Fruit fly (Drosophila melanogaster): ENCODE results near the gene Ance-3.

Gene Ance-3

dm6 chr2L:13904331-13904911 is 10.1 kb upstream of the Ance-3 start, which contains the start of gene Smg5 (continued):
- TF ChIP-seq tna (GFP tag; IDR thresholded peaks at IDR 0.05; ENCODE audit: partially characterized antibody): peak; percentile 96
- peak; percentile 100 for TF ChIP-seq Ets65A (GFP tag)
- TF ChIP-seq CG10321 (GFP tag; IDR thresholded peaks at IDR 0.05): no peak
- TF ChIP-seq Optix (GFP tag; IDR thresholded peaks at IDR 0.05): peak; percentile 99
- TF ChIP-seq trem (tag; optimal IDR thresholded peaks at IDR 0.05): peak; percentile 78
- peak; percentile 84; the same call in 2 of the 3 replicates for TF ChIP-seq CG11093 (GFP tag; IDR thresholded peaks at IDR 0.05)
- peak; percentile 91 for TF ChIP-seq mld (GFP tag; IDR thresholded peaks at IDR 0.05; ENCODE audit: partially characterized antibody)
- peak; percentile 43 for TF ChIP-seq fd64A (GFP tag; optimal IDR thresholded peaks at IDR 0.05)
- peak; percentile 65; the same call in 2 of the 3 replicates for TF ChIP-seq jigr1 (GFP tag; IDR thresholded peaks at IDR 0.05)
- peak; percentile 82 for TF ChIP-seq Doc3 (GFP tag; IDR thresholded peaks at IDR 0.05; ENCODE audit: partially characterized antibody)
- peak; percentile 95 for TF ChIP-seq onecut (GFP tag; IDR thresholded peaks at IDR 0.05)
- TF ChIP-seq CG17361 (GFP tag; IDR thresholded peaks at IDR 0.05): peak; percentile 85
- peak; percentile 92 for TF ChIP-seq Abd-B (GFP tag; optimal IDR thresholded peaks at IDR 0.05)
- no peak for TF ChIP-seq gsb-n (tag; optimal IDR thresholded peaks at IDR 0.05)
- TF ChIP-seq sima (GFP tag; optimal IDR thresholded peaks at IDR 0.05): peak; percentile 85
- TF ChIP-seq Dbx (GFP tag; IDR thresholded peaks at IDR 0.05): peak; percentile 98
- no peak for TF ChIP-seq cad (GFP tag; optimal IDR thresholded peaks at IDR 0.05)
- peak; percentile 83 for TF ChIP-seq Dref (GFP tag; IDR thresholded peaks at IDR 0.05)
- TF ChIP-seq Deaf1 (tag; optimal IDR thresholded peaks at IDR 0.05): no peak
- TF ChIP-seq CG1024 (GFP tag; IDR thresholded peaks at IDR 0.05): peak; percentile 92
- TF ChIP-seq CG2202 (tag; optimal IDR thresholded peaks at IDR 0.05): peak; percentile 61
- TF ChIP-seq esg (GFP tag; conservative IDR thresholded peaks at IDR 0.05): peak; percentile 97
- TF ChIP-seq her (GFP tag; optimal IDR thresholded peaks at IDR 0.05): peak; percentile 95
- TF ChIP-seq lov (optimal IDR thresholded peaks at IDR 0.05): no peak
- peak; percentile 96 for TF ChIP-seq lov (GFP tag; IDR thresholded peaks at IDR 0.05)
- peak; percentile 98 for TF ChIP-seq sisA (GFP tag; IDR thresholded peaks at IDR 0.05)
- peak; percentile 97 for TF ChIP-seq Oaz (GFP tag; IDR thresholded peaks at IDR 0.05)
- TF ChIP-seq CG4282 (GFP tag; optimal IDR thresholded peaks at IDR 0.05): peak; percentile 99
- TF ChIP-seq CG10543 (GFP tag; optimal IDR thresholded peaks at IDR 0.05): peak; percentile 87
- peak; percentile 25 for TF ChIP-seq Spps (tag; optimal IDR thresholded peaks at IDR 0.05)
- TF ChIP-seq knrl (GFP tag; IDR thresholded peaks at IDR 0.05; ENCODE audit: partially characterized antibody): peak; percentile 98
- TF ChIP-seq HmgZ (tag; optimal IDR thresholded peaks at IDR 0.05): peak; percentile 95
- TF ChIP-seq CG13296 (GFP tag; optimal IDR thresholded peaks at IDR 0.05): peak; percentile 63
- peak; percentile 97 for TF ChIP-seq CG7786 (GFP tag; optimal IDR thresholded peaks at IDR 0.05)
- peak; percentile 97 for TF ChIP-seq CG34224 (GFP tag; IDR thresholded peaks at IDR 0.05; ENCODE audit: partially characterized antibody)
- peak; percentile 76 for TF ChIP-seq CG10147 (GFP tag; optimal IDR thresholded peaks at IDR 0.05)
- peak; percentile 92 for TF ChIP-seq jumu (GFP tag; optimal IDR thresholded peaks at IDR 0.05)
- TF ChIP-seq CG3407 (GFP tag; optimal IDR thresholded peaks at IDR 0.05): peak; percentile 71
- peak; percentile 75 for TF ChIP-seq CG3838 (GFP tag; optimal IDR thresholded peaks at IDR 0.05)
- TF ChIP-seq tup (GFP tag; optimal IDR thresholded peaks at IDR 0.05): peak; percentile 47
- peak; percentile 85 for TF ChIP-seq NC2α (GFP tag; optimal IDR thresholded peaks at IDR 0.05)
- TF ChIP-seq Nf-YC (tag; optimal IDR thresholded peaks at IDR 0.05): peak; percentile 72
- peak; percentile 96 for TF ChIP-seq CG8944 (GFP tag; optimal IDR thresholded peaks at IDR 0.05)
- TF ChIP-seq psq (GFP tag; optimal IDR thresholded peaks at IDR 0.05): peak; percentile 91
- peak; percentile 96 for TF ChIP-seq CG16815 (GFP tag; optimal IDR thresholded peaks at IDR 0.05)
- peak; percentile 95 for TF ChIP-seq vvl (GFP tag; IDR thresholded peaks at IDR 0.05)
- TF ChIP-seq pita (GFP tag; optimal IDR thresholded peaks at IDR 0.05): no peak
- no peak for TF ChIP-seq tio (GFP tag; optimal IDR thresholded peaks at IDR 0.05)
- TF ChIP-seq odd (GFP tag; optimal IDR thresholded peaks at IDR 0.05): no peak
- TF ChIP-seq CG6254 (GFP tag; optimal IDR thresholded peaks at IDR 0.05): no peak
- peak; percentile 98 for TF ChIP-seq chn (GFP tag; optimal IDR thresholded peaks at IDR 0.05)

Measured in whole organism, embryonic.